Worm (Caenorhabditis elegans): ENCODE data around the gene itm-2.

itm-2 gene

DNA sequence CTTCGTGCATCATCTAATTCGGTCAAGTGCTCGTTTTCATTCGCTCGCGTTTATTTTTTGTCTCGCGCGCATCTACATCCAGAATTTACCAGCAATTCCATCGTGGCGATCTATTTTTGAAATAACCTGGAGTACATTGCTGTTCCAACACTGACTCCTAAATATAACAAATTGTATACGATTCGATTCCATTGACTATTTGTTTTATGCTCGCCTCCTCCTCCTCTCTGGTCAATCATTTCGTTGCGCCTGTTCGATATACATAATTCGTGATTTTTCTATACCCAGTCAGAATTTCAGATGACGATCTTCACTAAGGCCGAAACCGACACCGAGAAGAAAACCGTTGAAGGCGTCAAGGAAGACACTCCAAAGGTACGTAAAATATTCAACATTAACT lies at the start of gene itm-2:
Gene itm-2, plus strand, starts transcription at position 301 of the 400 bp plus-strand sequence.
- TF ChIP-seq ceh-8 (GFP tag; optimal IDR thresholded peaks at IDR 0.05) = no peak
- TF ChIP-seq efl-1 (optimal IDR thresholded peaks at IDR 0.05) = no peak
- peak in 1 of 2 experiments; percentile 34 for TF ChIP-seq efl-1 (GFP tag; optimal IDR thresholded peaks at IDR 0.05 in 1 of 2)
- no peak for TF ChIP-seq fkh-10 (GFP tag; optimal IDR thresholded peaks at IDR 0.05)

DNA sequence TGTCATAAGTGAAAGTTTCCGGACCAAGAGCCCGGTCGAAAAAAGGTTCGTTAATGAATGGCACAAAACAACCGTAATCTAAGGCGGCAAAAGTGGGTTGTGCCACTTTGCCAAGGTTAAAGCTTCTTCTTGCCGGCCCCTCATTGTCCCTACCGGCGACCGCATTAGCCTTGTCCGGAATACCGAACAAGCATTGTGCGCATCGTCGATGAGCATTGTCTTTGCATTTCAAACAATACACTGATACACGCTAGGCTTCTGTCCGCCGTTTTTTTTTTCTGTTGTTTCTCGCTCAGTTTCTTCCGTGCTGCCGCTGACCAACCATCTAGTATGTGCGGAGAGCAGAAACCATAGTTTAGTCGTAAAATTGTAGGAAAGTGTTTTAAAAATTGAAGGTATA lies 47.7 kb upstream of the itm-2 start, which contains the start of gene C03F11.2:
Gene C03F11.2, minus strand, starts transcription at position 101 of the 400 bp plus-strand sequence.
- TF ChIP-seq hlh-17 (GFP tag; optimal IDR thresholded peaks at IDR 0.05; ENCODE audit: borderline replicate concordance) = no peak
- no peak for TF ChIP-seq tlp-1 (tag; optimal IDR thresholded peaks at IDR 0.05)
- no peak for TF ChIP-seq Y116A8C.19 (tag; optimal IDR thresholded peaks at IDR 0.05; ENCODE audit: borderline replicate concordance)
- no peak for TF ChIP-seq dpl-1 (GFP tag; optimal IDR thresholded peaks at IDR 0.05)
- TF ChIP-seq sox-4 (tag; optimal IDR thresholded peaks at IDR 0.05) = no peak
- TF ChIP-seq zip-4 (GFP tag; optimal IDR thresholded peaks at IDR 0.05) = no peak
- TF ChIP-seq unc-98 (GFP tag; IDR thresholded peaks at IDR 0.05) = no peak
- no peak for TF ChIP-seq sptf-1 (tag; optimal IDR thresholded peaks at IDR 0.05)

DNA sequence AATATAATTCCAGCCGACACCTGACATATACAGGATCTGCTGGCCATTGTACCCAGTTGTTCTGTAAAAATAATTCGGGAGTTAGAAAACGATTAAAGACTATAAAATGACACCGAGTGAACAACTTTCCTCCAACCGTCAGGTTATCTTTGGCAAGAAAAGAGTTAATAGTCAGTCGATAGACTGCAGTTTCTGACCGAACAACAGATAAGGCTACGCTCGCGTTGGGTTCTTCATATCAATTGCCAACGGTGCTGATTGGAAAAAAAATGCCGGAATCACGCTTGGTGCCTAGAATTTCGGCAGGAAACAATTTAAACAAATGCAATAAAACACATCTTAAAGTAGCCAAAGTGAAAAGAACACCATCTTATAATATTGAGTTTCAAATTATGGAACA lies 44.4 kb upstream of the itm-2 start, which contains the start of gene scav-1:
Gene scav-1, minus strand, starts transcription at position 61 of the 400 bp plus-strand sequence.
- TF ChIP-seq isw-1 (GFP tag; IDR thresholded peaks at IDR 0.05) (no peak), elt-2 (tag; optimal IDR thresholded peaks at IDR 0.05) (peak; percentile 34), efl-3 (GFP tag; optimal IDR thresholded peaks at IDR 0.05) (no peak), vab-15 (tag; optimal IDR thresholded peaks at IDR 0.05) (no peak), fkh-4 (tag; optimal IDR thresholded peaks at IDR 0.05; ENCODE audit: borderline replicate concordance) (no peak)

DNA sequence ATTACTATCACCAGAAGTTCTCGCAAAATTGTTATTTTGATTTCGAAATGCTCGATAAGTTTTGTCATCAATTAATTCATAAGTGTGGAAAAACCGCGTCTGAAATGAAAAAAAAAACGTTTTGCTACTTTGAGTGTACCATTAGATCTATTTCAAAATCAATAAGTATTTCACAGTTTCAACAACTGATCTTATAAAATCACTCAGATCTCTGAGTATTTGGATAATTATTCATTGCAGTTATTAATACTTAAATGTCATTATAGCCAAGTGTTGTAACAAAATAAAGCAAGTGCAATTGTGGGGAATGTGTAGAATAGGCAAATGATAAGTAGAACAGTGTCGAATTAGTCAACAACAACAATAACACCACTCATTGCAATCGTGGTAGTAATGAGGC lies 38.6 kb upstream of the itm-2 start, which contains the start of gene C03F11.4:
Gene C03F11.4, minus strand, starts transcription at position 101 of the 400 bp plus-strand sequence.
- TF ChIP-seq nhr-28 (tag; optimal IDR thresholded peaks at IDR 0.05) (no peak), dpl-1 (GFP tag; optimal IDR thresholded peaks at IDR 0.05) (no peak), ces-1 (GFP tag; optimal IDR thresholded peaks at IDR 0.05) (no peak), ceh-63 (GFP tag; optimal IDR thresholded peaks at IDR 0.05) (no peak), egl-13 (tag; optimal IDR thresholded peaks at IDR 0.05) (no peak), mdl-1 (tag; optimal IDR thresholded peaks at IDR 0.05) (no peak), alr-1 (tag; optimal IDR thresholded peaks at IDR 0.05; ENCODE audit: borderline replicate concordance) (no peak), lin-39 (tag; optimal IDR thresholded peaks at IDR 0.05) (no peak)

ce11 chrX:5407271-5407670 lies 37.7 kb upstream of the itm-2 start:
- TF ChIP-seq nhr-28 (tag; optimal IDR thresholded peaks at IDR 0.05) (no peak), nhr-20 (tag; optimal IDR thresholded peaks at IDR 0.05) (peak; percentile 16), ces-1 (GFP tag; optimal IDR thresholded peaks at IDR 0.05) (no peak), lin-14 (GFP tag; optimal IDR thresholded peaks at IDR 0.05) (no peak), snu-23 (GFP tag; optimal IDR thresholded peaks at IDR 0.05) (peak; percentile 35), nhr-19 (GFP tag; conservative IDR thresholded peaks at IDR 0.05) (peak; percentile 25; the same call in 1 of the 2 replicates), fkh-10 (GFP tag; optimal IDR thresholded peaks at IDR 0.05) (no peak), rnt-1 (tag; optimal IDR thresholded peaks at IDR 0.05) (peak; percentile 48), ama-1 (optimal IDR thresholded peaks at IDR 0.05) (no peak), lin-35 (GFP tag; optimal IDR thresholded peaks at IDR 0.05) (peak in 1 of 2 experiments; percentile 45), nhr-85 (tag) (peak; percentile 70), aha-1 (tag; optimal IDR thresholded peaks at IDR 0.05) (no peak), skn-1 (tag; optimal IDR thresholded peaks at IDR 0.05) (no peak), ztf-4 (tag; optimal IDR thresholded peaks at IDR 0.05) (no peak), alr-1 (tag; optimal IDR thresholded peaks at IDR 0.05; ENCODE audit: borderline replicate concordance) (no peak), mab-9 (GFP tag; IDR thresholded peaks at IDR 0.05) (no peak), swsn-7 (tag; optimal IDR thresholded peaks at IDR 0.05) (peak; percentile 10), ceh-88 (GFP tag; IDR thresholded peaks at IDR 0.05) (0 out of 2 replicates have a peak, but pooled peaks have one; percentile 16), dsc-1 (tag; optimal IDR thresholded peaks at IDR 0.05) (peak; percentile 39), F16B12.6 (tag; optimal IDR thresholded peaks at IDR 0.05) (no peak), sup-37 (GFP tag; optimal IDR thresholded peaks at IDR 0.05) (no peak), jun-1 (tag; optimal IDR thresholded peaks at IDR 0.05) (no peak), vab-15 (tag; optimal IDR thresholded peaks at IDR 0.05) (no peak), efl-1 (optimal IDR thresholded peaks at IDR 0.05) (no peak), efl-1 (GFP tag; optimal IDR thresholded peaks at IDR 0.05 in 1 of 2) (peak in 1 of 2 experiments; percentile 24), lin-13 (GFP tag; optimal IDR thresholded peaks at IDR 0.05) (no peak), tlp-1 (tag; optimal IDR thresholded peaks at IDR 0.05) (no peak), ets-5 (GFP tag; IDR thresholded peaks at IDR 0.05) (no peak), nhr-237 (tag; optimal IDR thresholded peaks at IDR 0.05) (no peak)
